Fruit fly (Drosophila melanogaster) whole organism, prepupa: ENCODE measurements around the gene CG32568.

Experiments
- Blimp-1 ChIP-seq: fragments of 200-800 bp; sonication (Bioruptor generic); optimal IDR thresholded peaks from 3 replicates; lab custom pipeline; 2017; ENCODE audit warnings: missing biosample characterization, missing genetic modification characterization, mild to moderate bottlenecking, moderate library complexity, missing genetic modification reagents
- CG10631 ChIP-seq: fragments of 200-800 bp; sonication (Bioruptor generic); optimal IDR thresholded peaks from 2 replicates; lab custom pipeline; 2016; ENCODE audit warnings: missing biosample characterization, missing genetic modification characterization
- CG10669 ChIP-seq: fragments of 200-800 bp; sonication (Bioruptor generic); optimal IDR thresholded peaks from 3 replicates; lab custom pipeline; 2018; ENCODE audit warnings: missing biosample characterization, mild to moderate bottlenecking, missing genetic modification characterization, moderate library complexity
- CG1621 ChIP-seq: fragments of 200-800 bp; sonication (Bioruptor generic); optimal IDR thresholded peaks from 3 replicates; lab custom pipeline; 2018; ENCODE audit warnings: missing biosample characterization, mild to moderate bottlenecking, missing genetic modification characterization
- CG6854 ChIP-seq: fragments of 200-800 bp; sonication (Bioruptor generic); optimal IDR thresholded peaks from 2 replicates; lab custom pipeline; 2017; ENCODE audit warnings: missing biosample characterization, mild to moderate bottlenecking, missing genetic modification characterization
- Eip75B ChIP-seq: fragments of 200-800 bp; sonication (Bioruptor generic); optimal IDR thresholded peaks from 3 replicates; lab custom pipeline; 2016; ENCODE audit warnings: missing biosample characterization, missing genetic modification characterization
- Ets96B ChIP-seq: fragments of 200-800 bp; optimal IDR thresholded peaks from 2 replicates; lab custom pipeline; 2019; ENCODE audit warnings: missing biosample characterization, mild to moderate bottlenecking, missing genetic modification characterization, moderate library complexity
- Gug ChIP-seq: fragments of 200-800 bp; sonication (Bioruptor generic); IDR thresholded peaks from 2 replicates; pipeline ENCODE4 v1.3.6; 2022; ENCODE audit warnings: missing biosample characterization, missing genetic modification characterization
- Sox102F ChIP-seq: fragments of 200-800 bp; sonication (Bioruptor generic); optimal IDR thresholded peaks from 2 replicates; lab custom pipeline; 2016; ENCODE audit warnings: missing biosample characterization, mild to moderate bottlenecking, missing genetic modification characterization
- acj6 ChIP-seq: fragments of 200-800 bp; sonication (Bioruptor generic); optimal IDR thresholded peaks from 3 replicates; lab custom pipeline; 2016; ENCODE audit warnings: missing biosample characterization, missing genetic modification characterization
- cyc ChIP-seq: fragments of 200-800 bp; sonication (Bioruptor generic); optimal IDR thresholded peaks from 3 replicates; lab custom pipeline; 2016; ENCODE audit warnings: missing biosample characterization, missing genetic modification characterization
- fd85E ChIP-seq: fragments of 200-800 bp; sonication (Bioruptor generic); optimal IDR thresholded peaks from 3 replicates; lab custom pipeline; 2016; ENCODE audit warnings: missing biosample characterization, missing genetic modification characterization
- fkh ChIP-seq: fragments of 200-800 bp; sonication (Bioruptor generic); optimal IDR thresholded peaks from 3 replicates; lab custom pipeline; 2017; ENCODE audit warnings: missing biosample characterization, mild to moderate bottlenecking, missing genetic modification characterization, moderate library complexity
- vri ChIP-seq: fragments of 200-800 bp; sonication (Bioruptor generic); optimal IDR thresholded peaks from 3 replicates; lab custom pipeline; 2016; ENCODE audit warnings: missing biosample characterization, mild to moderate bottlenecking, missing genetic modification characterization

- TF ChIP-seq acj6, result peak; percentile 50
- TF ChIP-seq Sox102F (GFP tag; lab: Kevin White, UChicago), result no peak
- no peak for TF ChIP-seq Blimp-1
- TF ChIP-seq Ets96B, result no peak
- TF ChIP-seq fkh, result peak; percentile 55
- no peak for TF ChIP-seq fd85E
- TF ChIP-seq cyc (GFP tag; lab: Kevin White, UChicago), result peak; percentile 6
- peak; percentile 22 for TF ChIP-seq CG10669 (GFP tag; lab: Kevin White, UChicago)
- peak; percentile 53; the same call in 1 of the 2 replicates for TF ChIP-seq Gug (GFP tag; lab: Robert Waterston, UW)
- no peak for TF ChIP-seq vri (GFP tag; lab: Kevin White, UChicago)
- TF ChIP-seq Eip75B (GFP tag; lab: Kevin White, UChicago), result no peak
- no peak for TF ChIP-seq CG6854 (GFP tag; lab: Kevin White, UChicago)
- peak; percentile 5 for TF ChIP-seq CG10631
- TF ChIP-seq CG1621, result no peak
These were observed 41.6 kb downstream of the CG32568 start for dm6 chrX:16782175-16782916.
